Worm (Caenorhabditis elegans): ENCODE results near the gene C13F10.6.

Gene C13F10.6

ce11 chrV:7231524-7231923, 10.7 kb upstream of the C13F10.6 start:
- no peak for TF ChIP-seq F16B12.6 (tag; optimal IDR thresholded peaks at IDR 0.05)

DNA sequence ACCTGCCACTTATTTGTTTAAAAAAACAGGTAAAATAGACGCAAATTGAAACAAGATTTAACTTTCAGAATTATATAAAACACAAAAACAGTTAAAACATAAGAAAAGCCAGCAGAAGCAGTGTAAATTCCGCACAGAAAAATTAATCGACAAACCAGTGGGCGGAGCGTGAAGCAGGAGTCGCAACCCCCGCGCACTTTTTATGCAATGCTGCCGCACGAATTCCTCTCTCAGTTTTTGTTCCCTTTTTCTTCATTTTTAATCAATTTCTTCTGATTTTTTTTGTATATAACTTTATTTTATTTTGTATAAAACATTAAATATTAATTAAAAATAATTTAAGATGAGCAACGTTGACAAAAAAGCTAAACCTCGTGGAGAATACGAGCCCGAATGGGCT, 10.0 kb upstream of the C13F10.6 start, which contains the start of the genes gei-6 and krr-1:
Gene gei-6 (minus strand): TSS at position 2 of the 400 bp plus-strand sequence.
Gene krr-1 (plus strand): TSS at position 344 of the 400 bp plus-strand sequence.
- TF ChIP-seq nhr-84 (tag; optimal IDR thresholded peaks at IDR 0.05) (no peak), snu-23 (GFP tag; optimal IDR thresholded peaks at IDR 0.05) (peak; percentile 60), egl-13 (tag; optimal IDR thresholded peaks at IDR 0.05) (no peak), unc-86 (tag; optimal IDR thresholded peaks at IDR 0.05) (peak; percentile 7), mab-9 (GFP tag; IDR thresholded peaks at IDR 0.05) (no peak), fkh-4 (tag; optimal IDR thresholded peaks at IDR 0.05; ENCODE audit: borderline replicate concordance) (no peak), lin-14 (GFP tag; optimal IDR thresholded peaks at IDR 0.05) (no peak), skn-1 (tag; optimal IDR thresholded peaks at IDR 0.05) (peak; percentile 63), blmp-1 (tag; optimal IDR thresholded peaks at IDR 0.05) (peak; percentile 8), aly-2 (tag; optimal IDR thresholded peaks at IDR 0.05) (no peak), hpl-2 (GFP tag; optimal IDR thresholded peaks at IDR 0.05) (no peak), hlh-17 (GFP tag; optimal IDR thresholded peaks at IDR 0.05; ENCODE audit: borderline replicate concordance) (no peak), unc-62 (GFP tag; optimal IDR thresholded peaks at IDR 0.05) (no peak), unc-98 (GFP tag; IDR thresholded peaks at IDR 0.05) (no peak), nhr-237 (tag; optimal IDR thresholded peaks at IDR 0.05) (no peak), efl-1 (optimal IDR thresholded peaks at IDR 0.05) (peak; percentile 57 to 61), efl-1 (GFP tag; optimal IDR thresholded peaks at IDR 0.05 in 1 of 2) (peak; percentile 59 to 96), fkh-10 (GFP tag; optimal IDR thresholded peaks at IDR 0.05) (no peak), ceh-63 (GFP tag; optimal IDR thresholded peaks at IDR 0.05) (no peak), irx-1 (tag; optimal IDR thresholded peaks at IDR 0.05) (no peak), nhr-11 (tag; optimal IDR thresholded peaks at IDR 0.05) (no peak), lir-3 (tag; optimal IDR thresholded peaks at IDR 0.05; ENCODE audit: poor library complexity) (peak; percentile 14), tbx-2 (tag; optimal IDR thresholded peaks at IDR 0.05) (peak; percentile 49), aha-1 (tag; optimal IDR thresholded peaks at IDR 0.05) (no peak), nhr-19 (GFP tag; conservative IDR thresholded peaks at IDR 0.05) (peak; percentile 48), lin-39 (tag; optimal IDR thresholded peaks at IDR 0.05) (peak; percentile 18), mef-2 (tag; optimal IDR thresholded peaks at IDR 0.05) (no peak), sup-37 (GFP tag; optimal IDR thresholded peaks at IDR 0.05) (no peak), nhr-12 (tag; optimal IDR thresholded peaks at IDR 0.05) (no peak), F16B12.6 (tag; optimal IDR thresholded peaks at IDR 0.05) (no peak), vab-15 (tag; optimal IDR thresholded peaks at IDR 0.05) (no peak), C04F5.9 (tag; optimal IDR thresholded peaks at IDR 0.05) (no peak), dpl-1 (GFP tag; optimal IDR thresholded peaks at IDR 0.05) (peak; percentile 36 to 57 (median 52)), mep-1 (tag; optimal IDR thresholded peaks at IDR 0.05) (peak; percentile 50), fkh-8 (tag; optimal IDR thresholded peaks at IDR 0.05) (no peak), ceh-82 (tag; optimal IDR thresholded peaks at IDR 0.05) (peak; percentile 7 to 52 (median 26)), jun-1 (tag; optimal IDR thresholded peaks at IDR 0.05) (no peak), swsn-7 (tag; optimal IDR thresholded peaks at IDR 0.05) (peak; percentile 49), elt-2 (tag; optimal IDR thresholded peaks at IDR 0.05) (no peak), nhr-76 (tag; optimal IDR thresholded peaks at IDR 0.05) (no peak), nhr-28 (tag; optimal IDR thresholded peaks at IDR 0.05) (no peak), rnt-1 (tag; optimal IDR thresholded peaks at IDR 0.05) (peak; percentile 64), hlh-4 (tag; optimal IDR thresholded peaks at IDR 0.05) (no peak), nhr-20 (tag; optimal IDR thresholded peaks at IDR 0.05) (peak; percentile 42), lin-13 (GFP tag; optimal IDR thresholded peaks at IDR 0.05) (no peak), egl-27 (tag; optimal IDR thresholded peaks at IDR 0.05) (no peak), ceh-90 (tag; optimal IDR thresholded peaks at IDR 0.05) (no peak), alr-1 (tag; optimal IDR thresholded peaks at IDR 0.05; ENCODE audit: borderline replicate concordance) (no peak), nhr-47 (tag; optimal IDR thresholded peaks at IDR 0.05) (peak; percentile 53), isw-1 (GFP tag; IDR thresholded peaks at IDR 0.05) (no peak), ceh-8 (GFP tag; optimal IDR thresholded peaks at IDR 0.05) (no peak), grh-1 (GFP tag; IDR thresholded peaks at IDR 0.05) (no peak)
